Worm (Caenorhabditis elegans): Measurements from ENCODE around the gene M163.7.

The M163.7 gene

DNA sequence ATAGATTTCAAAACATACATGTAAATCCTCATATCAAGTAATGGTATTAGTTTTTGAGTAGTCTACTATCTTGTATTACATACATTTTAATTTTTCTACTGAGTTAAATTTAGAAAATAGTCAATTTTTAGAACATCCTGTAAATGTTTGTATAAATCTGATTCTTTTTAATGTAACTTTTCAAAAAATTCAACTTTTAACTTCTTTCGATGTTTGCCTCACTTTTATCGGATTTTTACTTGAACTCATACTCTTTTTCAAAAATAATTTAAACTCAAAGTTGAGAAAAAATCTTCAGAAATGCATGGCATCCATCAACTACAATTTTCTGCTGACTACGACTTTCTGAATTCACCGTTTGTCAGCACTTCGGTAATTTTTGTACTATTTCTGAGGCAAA lies at the start of gene M163.7:
M163.7 (plus strand) TSS at position 301 of the 400 bp plus-strand sequence.
- TF ChIP-seq C08G9.2 (tag; optimal IDR thresholded peaks at IDR 0.05) = no peak
- TF ChIP-seq odd-2 (tag; optimal IDR thresholded peaks at IDR 0.05) = no peak
- no peak for TF ChIP-seq pat-9 (tag; optimal IDR thresholded peaks at IDR 0.05)
- TF ChIP-seq lim-6 (tag; optimal IDR thresholded peaks at IDR 0.05) = no peak
- no peak for TF ChIP-seq unc-55 (GFP tag; optimal IDR thresholded peaks at IDR 0.05)
- no peak for TF ChIP-seq sdc-2 (tag; optimal IDR thresholded peaks at IDR 0.05)
- TF ChIP-seq zip-5 (tag; optimal IDR thresholded peaks at IDR 0.05) = no peak
- TF ChIP-seq elt-2 (tag; optimal IDR thresholded peaks at IDR 0.05) = no peak
- no peak for TF ChIP-seq dmd-4 (tag; optimal IDR thresholded peaks at IDR 0.05; ENCODE audit: borderline replicate concordance)
- TF ChIP-seq ceh-24 (tag; optimal IDR thresholded peaks at IDR 0.05) = no peak
- TF ChIP-seq fkh-10 (GFP tag; optimal IDR thresholded peaks at IDR 0.05) = no peak
- TF ChIP-seq hlh-30 (tag; optimal IDR thresholded peaks at IDR 0.05; ENCODE audit: insufficient read depth) = no peak
- TF ChIP-seq gmeb-2 (tag; optimal IDR thresholded peaks at IDR 0.05) = no peak
- TF ChIP-seq fax-1 (tag; optimal IDR thresholded peaks at IDR 0.05) = no peak

ce11 chrX:14415641-14416040 lies 49.0 kb upstream of the M163.7 start, which contains the start of gene F23D12.10:
Gene F23D12.10, minus strand, starts transcription at chrX:14415741.
- TF ChIP-seq ceh-6 (GFP tag; optimal IDR thresholded peaks at IDR 0.05) (no peak), nhr-232 (tag; optimal IDR thresholded peaks at IDR 0.05) (no peak), ceh-19 (GFP tag; optimal IDR thresholded peaks at IDR 0.05) (no peak), ttx-3 (tag; optimal IDR thresholded peaks at IDR 0.05) (no peak), unc-42 (tag; optimal IDR thresholded peaks at IDR 0.05) (no peak), ceh-14 (tag; optimal IDR thresholded peaks at IDR 0.05) (no peak), K02D7.2 (tag; optimal IDR thresholded peaks at IDR 0.05) (no peak)

ce11 chrX:14421529-14421982 lies 43.1 kb upstream of the M163.7 start, which contains the start of gene F23D12.2:
Gene F23D12.2, minus strand, starts transcription at chrX:14421579.
- TF ChIP-seq ref-2 (tag; optimal IDR thresholded peaks at IDR 0.05) (no peak), ceh-9 (tag; optimal IDR thresholded peaks at IDR 0.05) (no peak), sdc-2 (tag; optimal IDR thresholded peaks at IDR 0.05) (no peak), ztf-16 (tag; optimal IDR thresholded peaks at IDR 0.05) (no peak), ama-1 (optimal IDR thresholded peaks at IDR 0.05) (no peak), ceh-6 (GFP tag; optimal IDR thresholded peaks at IDR 0.05) (no peak), lim-6 (tag; optimal IDR thresholded peaks at IDR 0.05) (no peak), elt-2 (tag; optimal IDR thresholded peaks at IDR 0.05) (no peak), dve-1 (tag; optimal IDR thresholded peaks at IDR 0.05) (no peak), lin-11 (tag; optimal IDR thresholded peaks at IDR 0.05) (no peak), odd-2 (tag; optimal IDR thresholded peaks at IDR 0.05) (no peak), syd-9 (tag; optimal IDR thresholded peaks at IDR 0.05) (no peak), hlh-8 (tag; optimal IDR thresholded peaks at IDR 0.05) (no peak)

DNA sequence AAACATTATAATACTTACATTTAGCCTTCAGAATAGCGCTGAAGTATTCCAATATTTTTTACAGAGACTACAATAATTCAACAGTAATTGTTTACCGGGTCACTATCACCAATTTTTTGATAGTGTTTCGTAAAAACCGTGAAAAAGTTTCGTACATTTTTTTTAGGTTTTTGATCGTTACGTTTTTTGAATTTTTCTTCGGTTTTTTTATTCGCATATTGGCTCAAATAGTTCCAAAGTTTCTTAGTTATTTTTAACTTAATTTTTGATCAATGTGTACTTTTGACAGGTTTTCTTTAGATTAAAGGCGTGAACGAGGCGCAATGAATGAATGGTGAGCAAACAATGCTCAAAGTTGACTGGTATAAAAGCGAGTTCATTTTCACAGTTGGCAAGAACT lies 41.5 kb upstream of the M163.7 start, which contains the start of gene fipr-3:
fipr-3 (plus strand) TSS at position 301 of the 400 bp plus-strand sequence.
- TF ChIP-seq ets-4 (tag; optimal IDR thresholded peaks at IDR 0.05) = no peak
- TF ChIP-seq C08G9.2 (tag; optimal IDR thresholded peaks at IDR 0.05) = no peak
- no peak for TF ChIP-seq ceh-45 (GFP tag; IDR thresholded peaks at IDR 0.05)
- no peak for TF ChIP-seq ama-1 (optimal IDR thresholded peaks at IDR 0.05)
- no peak for TF ChIP-seq che-1 (tag; optimal IDR thresholded peaks at IDR 0.05)
- TF ChIP-seq mec-3 (tag; optimal IDR thresholded peaks at IDR 0.05; ENCODE audit: borderline replicate concordance) = no peak
- no peak for TF ChIP-seq ceh-14 (tag; optimal IDR thresholded peaks at IDR 0.05)
- no peak for TF ChIP-seq sox-2 (GFP tag; IDR thresholded peaks at IDR 0.05)
- no peak for TF ChIP-seq ceh-34 (tag; optimal IDR thresholded peaks at IDR 0.05)
- no peak for TF ChIP-seq pha-4 (tag; optimal IDR thresholded peaks at IDR 0.05)
- TF ChIP-seq unc-3 (GFP tag; conservative IDR thresholded peaks at IDR 0.05) = no peak
- no peak for TF ChIP-seq unc-3 (tag; optimal IDR thresholded peaks at IDR 0.05)
- no peak for TF ChIP-seq hlh-15 (tag; optimal IDR thresholded peaks at IDR 0.05)
- TF ChIP-seq ref-2 (tag; optimal IDR thresholded peaks at IDR 0.05) = no peak
